Worm (Caenorhabditis elegans) whole organism, midembryonic: ENCODE measurements around the gene K09A11.1.

Experiments
- T22C8.4 ChIP-seq: fragments of 200-800 bp; sonication (Bioruptor generic); IDR thresholded peaks from 2 replicates; pipeline ENCODE4 v1.3.6; 2022; ENCODE audit warnings: missing genetic modification characterization, missing compliant biosample characterization
- cog-1 ChIP-seq: sonication (generic microtip); optimal IDR thresholded peaks from 2 replicates; lab custom pipeline; 2016; ENCODE audit warnings: missing genetic modification characterization, missing compliant biosample characterization
- flt-1 ChIP-seq: fragments of 200-800 bp; sonication (Bioruptor generic); IDR thresholded peaks from 2 replicates; pipeline ENCODE4 v1.3.6; 2022; ENCODE audit warnings: missing genetic modification characterization, missing compliant biosample characterization
- klf-2 ChIP-seq: fragments of 200-800 bp; sonication (Bioruptor generic); conservative IDR thresholded peaks from 2 replicates; pipeline ENCODE4 v1.3.6; 2022; ENCODE audit warnings: missing genetic modification reagents, missing genetic modification characterization, missing compliant biosample characterization
- med-1 ChIP-seq: sonication (generic microtip); optimal IDR thresholded peaks from 2 replicates; lab custom pipeline; 2017; ENCODE audit warnings: missing genetic modification characterization, mild to moderate bottlenecking, missing compliant biosample characterization, antibody characterized with exemption, missing genetic modification reagents; ENCODE audit not compliant: insufficient read depth
- ref-1 ChIP-seq: fragments of 200-800 bp; sonication (Bioruptor generic); conservative IDR thresholded peaks from 2 replicates; pipeline ENCODE4 v1.3.6; 2022; ENCODE audit warnings: missing genetic modification reagents, missing genetic modification characterization, missing compliant biosample characterization
- tab-1 ChIP-seq: fragments of 200-800 bp; sonication (Bioruptor generic); IDR thresholded peaks from 2 replicates; pipeline ENCODE4 v1.3.6; 2022; ENCODE audit warnings: missing genetic modification characterization, missing compliant biosample characterization
- ztf-23 ChIP-seq: fragments of 200-800 bp; sonication (Bioruptor generic); IDR thresholded peaks from 2 replicates; pipeline ENCODE4 v1.3.6; 2022; ENCODE audit warnings: missing genetic modification reagents, missing genetic modification characterization, missing compliant biosample characterization
- ztf-29 ChIP-seq: fragments of 200-800 bp; sonication (Bioruptor generic); IDR thresholded peaks from 2 replicates; pipeline ENCODE4 v1.3.6; 2022; ENCODE audit warnings: missing genetic modification reagents, missing genetic modification characterization, missing compliant biosample characterization

K09A11.1 gene

ce11 chrX:13246668-13247358, 15.5 kb upstream of the K09A11.1 start:
- TF ChIP-seq ref-1 (GFP tag; lab: Robert Waterston, UW) = no peak
- TF ChIP-seq ztf-23 (GFP tag; lab: Robert Waterston, UW) = no peak
- no peak for TF ChIP-seq ztf-29
- TF ChIP-seq cog-1 (tag; lab: Kevin White, UChicago) = no peak
- TF ChIP-seq tab-1 (GFP tag; lab: Robert Waterston, UW) = no peak
- TF ChIP-seq med-1 (GFP tag; lab: Kevin White, UChicago) = no peak
- TF ChIP-seq klf-2 (GFP tag; lab: Robert Waterston, UW) = no peak
- TF ChIP-seq flt-1 (GFP tag; lab: Robert Waterston, UW) = no peak
- no peak for TF ChIP-seq T22C8.4 (GFP tag; lab: Robert Waterston, UW)

- TF ChIP-seq med-1 (GFP tag; lab: Kevin White, UChicago) (no peak), cog-1 (tag; lab: Kevin White, UChicago) (no peak), ref-1 (GFP tag; lab: Robert Waterston, UW) (no peak), klf-2 (GFP tag; lab: Robert Waterston, UW) (no peak), ztf-23 (GFP tag; lab: Robert Waterston, UW) (no peak), flt-1 (GFP tag; lab: Robert Waterston, UW) (no peak), T22C8.4 (GFP tag; lab: Robert Waterston, UW) (no peak), ztf-29 (no peak), tab-1 (GFP tag; lab: Robert Waterston, UW) (no peak)
These were observed 14.7 kb upstream of the K09A11.1 start for ce11 chrX:13247614-13248013.

ce11 chrX:13248265-13248664, 14.0 kb upstream of the K09A11.1 start, which contains the start of gene K08H2.7:
Gene K08H2.7, minus strand, starts transcription at chrX:13248437.
- no peak for TF ChIP-seq ztf-29

DNA sequence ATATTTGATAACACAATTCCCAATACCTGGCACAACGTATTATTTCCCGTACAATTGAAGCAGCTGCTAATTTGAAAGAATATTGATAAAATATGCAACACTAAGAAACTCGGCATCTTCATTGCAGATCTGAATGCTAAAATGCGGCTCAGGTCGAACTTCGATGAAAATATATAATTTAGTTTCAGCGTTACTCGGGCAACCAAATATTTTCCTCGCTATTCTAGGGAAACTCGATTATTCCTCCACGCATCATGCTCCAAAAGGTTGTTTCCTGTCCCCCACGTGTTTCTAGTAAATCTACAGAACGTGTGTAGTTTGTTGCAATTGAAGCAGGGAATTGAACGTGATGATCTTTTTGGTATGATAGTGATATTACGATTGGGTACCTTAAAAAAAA, 13.2 kb upstream of the K09A11.1 start:
- TF ChIP-seq T22C8.4 (GFP tag; lab: Robert Waterston, UW) = no peak
- TF ChIP-seq ref-1 (GFP tag; lab: Robert Waterston, UW) = no peak
- no peak for TF ChIP-seq klf-2 (GFP tag; lab: Robert Waterston, UW)
- TF ChIP-seq cog-1 (tag; lab: Kevin White, UChicago) = no peak
- TF ChIP-seq ztf-23 (GFP tag; lab: Robert Waterston, UW) = no peak
- no peak for TF ChIP-seq ztf-29
- TF ChIP-seq flt-1 (GFP tag; lab: Robert Waterston, UW) = no peak
- no peak for TF ChIP-seq tab-1 (GFP tag; lab: Robert Waterston, UW)
- no peak for TF ChIP-seq med-1 (GFP tag; lab: Kevin White, UChicago)

DNA sequence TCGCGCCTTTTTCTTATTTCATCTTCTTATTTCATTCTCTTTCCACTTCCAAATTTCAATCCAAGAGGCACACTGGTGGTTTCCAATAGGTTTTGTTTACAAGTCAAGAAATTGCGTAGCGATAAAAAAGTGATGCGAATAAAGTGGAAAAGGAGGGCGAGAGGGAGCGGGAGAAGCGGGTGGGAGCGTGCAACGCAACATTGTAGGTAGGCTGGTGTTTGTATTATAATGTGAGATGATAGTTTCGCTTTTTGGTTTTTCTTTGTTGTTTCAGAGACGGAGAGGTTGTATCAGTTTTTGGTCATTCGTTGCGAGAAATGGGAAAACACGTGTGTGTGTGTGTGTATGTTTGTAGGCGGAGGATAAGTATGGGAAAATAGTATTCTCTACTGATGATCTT, 12.1 kb upstream of the K09A11.1 start:
- no peak for TF ChIP-seq ztf-29
- TF ChIP-seq tab-1 (GFP tag; lab: Robert Waterston, UW) = no peak
- no peak for TF ChIP-seq flt-1 (GFP tag; lab: Robert Waterston, UW)
- no peak for TF ChIP-seq T22C8.4 (GFP tag; lab: Robert Waterston, UW)
- TF ChIP-seq ztf-23 (GFP tag; lab: Robert Waterston, UW) = no peak
- TF ChIP-seq klf-2 (GFP tag; lab: Robert Waterston, UW) = no peak
- TF ChIP-seq med-1 (GFP tag; lab: Kevin White, UChicago) = no peak
- no peak for TF ChIP-seq cog-1 (tag; lab: Kevin White, UChicago)
- TF ChIP-seq ref-1 (GFP tag; lab: Robert Waterston, UW) = no peak

DNA sequence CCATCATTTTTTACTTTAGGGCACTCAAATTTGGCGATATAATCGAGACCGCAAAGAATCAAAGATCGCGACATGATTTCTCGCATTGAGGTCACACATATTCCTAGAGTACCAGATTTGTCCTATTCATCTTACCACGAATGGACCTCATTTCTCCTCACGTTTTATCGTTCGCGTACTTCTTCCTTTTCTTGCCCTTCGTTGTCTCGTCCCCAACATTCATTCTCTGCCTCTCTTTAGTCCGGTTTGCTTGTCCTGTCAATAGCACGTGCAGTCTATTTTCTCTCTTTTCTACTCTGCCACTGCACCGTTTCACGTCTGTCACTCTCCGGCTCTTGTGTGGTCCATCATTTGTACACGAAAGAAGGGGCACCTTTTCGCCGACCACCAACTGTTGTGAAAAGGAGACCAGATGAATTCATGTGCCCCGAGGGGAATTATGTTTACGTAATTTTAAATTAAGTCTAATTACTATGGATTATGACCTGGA, 10.9 kb upstream of the K09A11.1 start:
- peak; percentile 30 for TF ChIP-seq cog-1 (tag; lab: Kevin White, UChicago)
- TF ChIP-seq flt-1 (GFP tag; lab: Robert Waterston, UW) = 0 out of 2 replicates have a peak, but pooled peaks have one; percentile 51
- no peak for TF ChIP-seq klf-2 (GFP tag; lab: Robert Waterston, UW)
- no peak for TF ChIP-seq tab-1 (GFP tag; lab: Robert Waterston, UW)
- no peak for TF ChIP-seq med-1 (GFP tag; lab: Kevin White, UChicago)
- no peak for TF ChIP-seq ztf-23 (GFP tag; lab: Robert Waterston, UW)
- TF ChIP-seq ztf-29 = no peak
- no peak for TF ChIP-seq T22C8.4 (GFP tag; lab: Robert Waterston, UW)
- TF ChIP-seq ref-1 (GFP tag; lab: Robert Waterston, UW) = no peak

DNA sequence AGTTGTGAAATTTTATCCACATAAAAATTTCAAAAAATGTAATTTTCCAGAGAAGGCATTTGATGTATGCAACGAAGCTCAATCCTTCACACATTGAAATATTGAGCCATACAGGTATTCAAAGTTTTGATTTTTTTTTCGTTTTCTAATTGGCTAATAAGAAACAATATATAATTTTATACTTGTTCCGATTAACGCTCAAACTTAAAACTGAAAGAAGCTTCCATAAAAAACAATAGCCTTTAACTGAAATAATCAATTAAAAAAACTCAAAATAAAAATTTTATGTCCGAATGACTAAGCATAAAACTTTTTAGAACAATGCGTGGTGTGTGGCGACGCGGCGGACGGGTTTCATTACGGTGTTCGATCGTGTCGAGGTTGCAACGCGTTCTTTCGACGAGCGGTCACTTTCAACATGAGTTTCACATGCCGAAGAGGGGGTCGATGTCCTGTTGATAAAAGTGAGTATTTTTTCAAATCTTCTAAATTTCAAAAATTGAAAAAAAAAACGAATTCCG, 10.3 kb upstream of the K09A11.1 start, which contains the start of gene nhr-32:
Gene nhr-32, plus strand, starts transcription at position 51 of the 521 bp plus-strand sequence.
- TF ChIP-seq ztf-23 (GFP tag; lab: Robert Waterston, UW) = no peak
- TF ChIP-seq cog-1 (tag; lab: Kevin White, UChicago) = no peak
- TF ChIP-seq ztf-29 = no peak
- TF ChIP-seq T22C8.4 (GFP tag; lab: Robert Waterston, UW) = no peak
- TF ChIP-seq tab-1 (GFP tag; lab: Robert Waterston, UW) = no peak
- TF ChIP-seq klf-2 (GFP tag; lab: Robert Waterston, UW) = no peak
- TF ChIP-seq ref-1 (GFP tag; lab: Robert Waterston, UW) = no peak
- no peak for TF ChIP-seq flt-1 (GFP tag; lab: Robert Waterston, UW)
- TF ChIP-seq med-1 (GFP tag; lab: Kevin White, UChicago) = no peak

- TF ChIP-seq tab-1 (GFP tag; lab: Robert Waterston, UW) (no peak), flt-1 (GFP tag; lab: Robert Waterston, UW) (no peak), klf-2 (GFP tag; lab: Robert Waterston, UW) (no peak), med-1 (GFP tag; lab: Kevin White, UChicago) (no peak), T22C8.4 (GFP tag; lab: Robert Waterston, UW) (no peak), ztf-23 (GFP tag; lab: Robert Waterston, UW) (no peak), ref-1 (GFP tag; lab: Robert Waterston, UW) (no peak), cog-1 (tag; lab: Kevin White, UChicago) (no peak), ztf-29 (no peak)
These were observed 4.7 kb upstream of the K09A11.1 start, which contains the start of gene K08H2.10 for ce11 chrX:13257577-13257976. Gene K08H2.10, plus strand, starts transcription at chrX:13257806.
